ENCODE assay signal across 3 fruit fly cellular contexts in the genomic region with DNA sequence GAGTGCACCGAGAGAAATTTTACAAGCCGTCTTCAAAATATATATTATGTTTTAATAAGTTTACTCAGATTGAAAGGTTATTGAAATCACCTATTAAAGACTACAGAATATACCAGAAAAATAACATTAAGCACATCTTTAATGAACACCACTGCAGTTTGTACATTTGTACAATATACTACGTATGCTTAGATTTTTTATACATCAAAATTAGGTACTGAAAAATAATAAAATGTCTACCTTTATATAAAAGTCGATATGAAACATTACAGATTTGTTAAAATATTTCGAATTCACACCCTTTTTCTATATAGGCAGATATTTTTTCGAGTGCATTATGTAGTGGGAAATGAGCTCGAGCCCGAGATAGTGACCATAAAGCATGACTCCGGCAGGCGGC.
A peak's percentile ranks its signal among the peaks of the same experiment; 100 is the strongest.
TF ChIP-seq lines count a peak whose summit lies in the region.

No protein-coding gene starts in this region.

TF ChIP-seq in whole organism, embryonic, 481 proteins besides CTCF, POLR2A, EP300 and RAD21 (continued from another document):
- peak; percentile 5 for TF ChIP-seq CG13775 (GFP tag; optimal IDR thresholded peaks at IDR 0.05; lab: Kevin White, UChicago)
- TF ChIP-seq phol (tag; optimal IDR thresholded peaks at IDR 0.05; lab: Kevin White, UChicago) = peak; percentile 20
- TF ChIP-seq D (optimal IDR thresholded peaks at IDR 0.05; lab: Kevin White, UChicago) = no peak
- TF ChIP-seq D (GFP tag; optimal IDR thresholded peaks at IDR 0.05; lab: Kevin White, UChicago) = no peak
- TF ChIP-seq HLH54F (GFP tag; optimal IDR thresholded peaks at IDR 0.05; lab: Kevin White, UChicago) = no peak
- no peak for TF ChIP-seq wek (GFP tag; optimal IDR thresholded peaks at IDR 0.05; lab: Kevin White, UChicago)
- TF ChIP-seq CG9727 (GFP tag; optimal IDR thresholded peaks at IDR 0.05; lab: Kevin White, UChicago) = peak; percentile 58

TF ChIP-seq in whole organism, prepupa, 60 proteins besides CTCF, POLR2A, EP300 and RAD21 (continued from another document):
- TF ChIP-seq esn (GFP tag; optimal IDR thresholded peaks at IDR 0.05; lab: Kevin White, UChicago) = peak; percentile 70
- peak; percentile 41 for TF ChIP-seq CG3919 (GFP tag; optimal IDR thresholded peaks at IDR 0.05; lab: Kevin White, UChicago)
- peak; percentile 81 for TF ChIP-seq spab (GFP tag; optimal IDR thresholded peaks at IDR 0.05; lab: Kevin White, UChicago)
- TF ChIP-seq Hr38 (GFP tag; optimal IDR thresholded peaks at IDR 0.05; lab: Kevin White, UChicago) = no peak
- TF ChIP-seq fd85E (GFP tag; optimal IDR thresholded peaks at IDR 0.05; lab: Kevin White, UChicago) = no peak
- TF ChIP-seq CG15336 (GFP tag; IDR thresholded peaks at IDR 0.05; lab: Robert Waterston, UW) = 0 out of 2 replicates have a peak, but pooled peaks have one; percentile 20
- peak; percentile 22 for TF ChIP-seq Hr39 (GFP tag; optimal IDR thresholded peaks at IDR 0.05; lab: Kevin White, UChicago)
- TF ChIP-seq CG8319 (GFP tag; optimal IDR thresholded peaks at IDR 0.05; lab: Kevin White, UChicago) = peak; percentile 19
- peak; percentile 40 for TF ChIP-seq cyc (GFP tag; optimal IDR thresholded peaks at IDR 0.05; lab: Kevin White, UChicago)
- TF ChIP-seq Lpt (GFP tag; optimal IDR thresholded peaks at IDR 0.05; lab: Kevin White, UChicago) = no peak
- peak; percentile 34 for TF ChIP-seq Smox (GFP tag; optimal IDR thresholded peaks at IDR 0.05; lab: Kevin White, UChicago)
- peak; percentile 20 for TF ChIP-seq Blimp-1 (GFP tag; optimal IDR thresholded peaks at IDR 0.05; lab: Kevin White, UChicago)
- no peak for TF ChIP-seq CG6163 (GFP tag; IDR thresholded peaks at IDR 0.05; lab: Robert Waterston, UW)
- TF ChIP-seq dac (GFP tag; optimal IDR thresholded peaks at IDR 0.05; lab: Kevin White, UChicago) = no peak
- 0 out of 3 replicates have a peak, but pooled peaks have one; percentile 22 for TF ChIP-seq CG8119 (GFP tag; IDR thresholded peaks at IDR 0.05; lab: Robert Waterston, UW)
- peak; percentile 48 for TF ChIP-seq acj6 (GFP tag; optimal IDR thresholded peaks at IDR 0.05; lab: Kevin White, UChicago)
- no peak for TF ChIP-seq vri (GFP tag; optimal IDR thresholded peaks at IDR 0.05; lab: Kevin White, UChicago)
- peak; percentile 67 for TF ChIP-seq dsx (GFP tag; optimal IDR thresholded peaks at IDR 0.05; lab: Kevin White, UChicago; ENCODE audit: poor library complexity, severe bottlenecking)
- TF ChIP-seq Ets96B (tag; optimal IDR thresholded peaks at IDR 0.05; lab: Kevin White, UChicago) = peak; percentile 56
- TF ChIP-seq CG32006 (GFP tag; optimal IDR thresholded peaks at IDR 0.05; lab: Kevin White, UChicago) = peak; percentile 46
- peak; percentile 40 for TF ChIP-seq CG11762 (GFP tag; optimal IDR thresholded peaks at IDR 0.05; lab: Kevin White, UChicago; ENCODE audit: insufficient read depth)
- TF ChIP-seq Gug (GFP tag; IDR thresholded peaks at IDR 0.05; lab: Robert Waterston, UW) = no peak
- peak; percentile 2 for TF ChIP-seq CG1621 (tag; optimal IDR thresholded peaks at IDR 0.05; lab: Kevin White, UChicago)
- peak; percentile 88 for TF ChIP-seq Eip78C (GFP tag; lab: Kevin White, UChicago)
- peak in 1 of 2 experiments; percentile 14 for TF ChIP-seq salr (GFP tag; optimal IDR thresholded peaks at IDR 0.05; lab: Kevin White, UChicago)
- peak; percentile 79 for TF ChIP-seq CG3032 (tag; optimal IDR thresholded peaks at IDR 0.05; lab: Kevin White, UChicago)
- TF ChIP-seq topi (GFP tag; optimal IDR thresholded peaks at IDR 0.05; lab: Kevin White, UChicago) = peak; percentile 67
- no peak for TF ChIP-seq eg (GFP tag; IDR thresholded peaks at IDR 0.05; lab: Robert Waterston, UW)
- peak; percentile 28 for TF ChIP-seq Hr4 (GFP tag; optimal IDR thresholded peaks at IDR 0.05; lab: Kevin White, UChicago)
- TF ChIP-seq CG7368 (GFP tag; optimal IDR thresholded peaks at IDR 0.05; lab: Kevin White, UChicago) = no peak
- peak; percentile 15 for TF ChIP-seq Ets21C (GFP tag; optimal IDR thresholded peaks at IDR 0.05; lab: Kevin White, UChicago)
- TF ChIP-seq net (GFP tag; optimal IDR thresholded peaks at IDR 0.05; lab: Kevin White, UChicago) = peak; percentile 4
- TF ChIP-seq svp (GFP tag; lab: Kevin White, UChicago) = peak; percentile 77
- TF ChIP-seq CG6854 (GFP tag; optimal IDR thresholded peaks at IDR 0.05; lab: Kevin White, UChicago) = no peak
- TF ChIP-seq CG10669 (GFP tag; optimal IDR thresholded peaks at IDR 0.05; lab: Kevin White, UChicago) = peak; percentile 69
- no peak for TF ChIP-seq Sox15 (GFP tag; optimal IDR thresholded peaks at IDR 0.05; lab: Kevin White, UChicago)
- TF ChIP-seq Met (GFP tag; optimal IDR thresholded peaks at IDR 0.05; lab: Kevin White, UChicago) = peak; percentile 74
- TF ChIP-seq CG31627 (GFP tag; optimal IDR thresholded peaks at IDR 0.05; lab: Kevin White, UChicago) = peak; percentile 22

TF ChIP-seq in whole organism, wandering third instar larva, 38 proteins besides CTCF, POLR2A, EP300 and RAD21 (continued from another document):
- no peak for TF ChIP-seq Myc (optimal IDR thresholded peaks at IDR 0.05; lab: Kevin White, UChicago)
- no peak for TF ChIP-seq jim (GFP tag; optimal IDR thresholded peaks at IDR 0.05; lab: Kevin White, UChicago)
- TF ChIP-seq Mio (GFP tag; optimal IDR thresholded peaks at IDR 0.05; lab: Kevin White, UChicago) = no peak
- TF ChIP-seq sv (GFP tag; optimal IDR thresholded peaks at IDR 0.05; lab: Kevin White, UChicago) = no peak
- TF ChIP-seq tai (GFP tag; optimal IDR thresholded peaks at IDR 0.05; lab: Kevin White, UChicago) = no peak
- TF ChIP-seq Hr78 (GFP tag; optimal IDR thresholded peaks at IDR 0.05; lab: Kevin White, UChicago) = no peak
- TF ChIP-seq CG32264 (GFP tag; optimal IDR thresholded peaks at IDR 0.05; lab: Kevin White, UChicago) = no peak
- no peak for TF ChIP-seq sage (GFP tag; optimal IDR thresholded peaks at IDR 0.05; lab: Kevin White, UChicago)
